Worm (Caenorhabditis elegans) whole organism, late embryonic: ENCODE results near the gene fis-2.
A peak's percentile ranks its signal among the peaks of the same experiment; 100 is the strongest.

Experiments
- T23F11.4 ChIP-seq: fragments of 200-800 bp; sonication (Bioruptor generic); optimal IDR thresholded peaks from 2 replicates; lab custom pipeline; 2018; ENCODE audit warnings: mild to moderate bottlenecking, missing genetic modification characterization, missing compliant biosample characterization
- ceh-18 ChIP-seq: sonication (generic microtip); optimal IDR thresholded peaks from 2 replicates; lab custom pipeline; 2016; ENCODE audit warnings: missing genetic modification characterization, missing compliant biosample characterization
- dve-1 ChIP-seq: sonication (generic microtip); optimal IDR thresholded peaks from 2 replicates; lab custom pipeline; 2017; ENCODE audit warnings: antibody characterized with exemption, mild to moderate bottlenecking, missing genetic modification characterization, missing compliant biosample characterization
- fax-1 ChIP-seq: sonication (generic microtip); optimal IDR thresholded peaks from 2 replicates; lab custom pipeline; 2016; ENCODE audit warnings: missing genotype, missing genetic modification characterization, missing compliant biosample characterization
- fkh-6 ChIP-seq: sonication (generic microtip); optimal IDR thresholded peaks from 2 replicates; lab custom pipeline; 2016; ENCODE audit warnings: missing genetic modification characterization, missing compliant biosample characterization
- hlh-30 ChIP-seq: sonication (generic microtip); optimal IDR thresholded peaks from 2 replicates; lab custom pipeline; 2017; ENCODE audit warnings: antibody characterized with exemption, missing genetic modification characterization, missing compliant biosample characterization; ENCODE audit not compliant: insufficient read depth
- pag-3 ChIP-seq: sonication (generic microtip); optimal IDR thresholded peaks from 2 replicates; lab custom pipeline; 2016; ENCODE audit warnings: missing compliant biosample characterization, missing genetic modification characterization, borderline replicate concordance
- pha-4 ChIP-seq: fragments of 150-350 bp; optimal IDR thresholded peaks from 2 replicates; lab custom pipeline; 2018; ENCODE audit warnings: missing biosample characterization, missing genetic modification reagents, missing genetic modification characterization
- ref-2 ChIP-seq: sonication (generic microtip); optimal IDR thresholded peaks from 2 replicates; lab custom pipeline; 2016; ENCODE audit warnings: missing genetic modification characterization, missing compliant biosample characterization
- tbx-2 ChIP-seq: sonication (generic microtip); optimal IDR thresholded peaks from 2 replicates; lab custom pipeline; 2016; ENCODE audit warnings: missing genetic modification characterization, missing compliant biosample characterization
- unc-42 ChIP-seq: sonication (generic microtip); optimal IDR thresholded peaks from 2 replicates; lab custom pipeline; 2016; ENCODE audit warnings: missing genotype, missing genetic modification characterization, missing compliant biosample characterization
- unc-55 ChIP-seq: sonication (generic microtip); optimal IDR thresholded peaks from 2 replicates; lab custom pipeline; 2017; ENCODE audit warnings: missing biosample characterization, missing genetic modification reagents, missing genetic modification characterization

Gene fis-2

DNA sequence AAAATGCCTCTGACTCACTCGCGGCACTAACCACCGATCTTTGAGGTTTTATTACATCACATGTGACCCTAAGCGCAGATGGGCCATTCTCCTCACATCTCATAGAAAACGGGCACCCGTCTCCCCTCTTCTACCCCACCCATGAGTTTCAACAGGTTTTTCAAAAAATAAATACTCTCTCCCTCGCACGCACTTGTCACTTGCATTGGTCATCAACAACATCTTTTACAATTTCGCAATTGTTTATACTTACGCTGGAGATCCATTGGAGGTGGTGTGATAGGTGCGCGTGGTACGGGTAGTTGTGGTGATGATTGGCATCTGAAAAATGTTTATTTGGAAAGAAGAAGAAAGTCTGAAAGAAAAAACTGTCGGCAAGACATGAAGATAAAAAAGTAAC is 49.0 kb downstream of the fis-2 start, which contains the start of gene M60.4:
Gene M60.4, minus strand, starts transcription at position 321 of the 400 bp plus-strand sequence.
- TF ChIP-seq ceh-18 (peak; percentile 43), dve-1 (tag; lab: Kevin White, UChicago) (no peak), tbx-2 (tag; lab: Kevin White, UChicago) (peak; percentile 26), pha-4 (tag; lab: Kevin White, UChicago) (no peak), pag-3 (tag; lab: Kevin White, UChicago) (no peak), ref-2 (tag; lab: Kevin White, UChicago) (no peak), T23F11.4 (GFP tag; lab: Kevin White, UChicago) (no peak), unc-55 (GFP tag; lab: Kevin White, UChicago) (peak; percentile 37), hlh-30 (tag; lab: Kevin White, UChicago) (peak; percentile 49), fax-1 (tag; lab: Kevin White, UChicago) (no peak)
- TF ChIP-seq, all 69 proteins: peak for 4

- TF ChIP-seq fkh-6 (tag; lab: Kevin White, UChicago): no peak
- TF ChIP-seq unc-42 (tag; lab: Kevin White, UChicago): no peak
Observed at ce11 chrX:8233554-8233953, 51.5 kb downstream of the fis-2 start.
